Fruit fly (Drosophila melanogaster): ENCODE results near the gene CG33509.

The CG33509 gene

dm6 chr2L:21038723-21039122 lies 47.6 kb downstream of the CG33509 start (continued):
- TF ChIP-seq crc (GFP tag; optimal IDR thresholded peaks at IDR 0.05), result peak; percentile 51
- TF ChIP-seq CG14014 (GFP tag; IDR thresholded peaks at IDR 0.05), result peak; percentile 59; the same call in 1 of the 2 replicates
- no peak for TF ChIP-seq CG3838 (GFP tag; optimal IDR thresholded peaks at IDR 0.05)
- TF ChIP-seq CG11723 (GFP tag; optimal IDR thresholded peaks at IDR 0.05), result peak; percentile 9
- no peak for TF ChIP-seq tll (GFP tag; optimal IDR thresholded peaks at IDR 0.05)
- no peak for TF ChIP-seq bowl (GFP tag; IDR thresholded peaks at IDR 0.05)
- peak; percentile 28 for TF ChIP-seq CG33213 (GFP tag; optimal IDR thresholded peaks at IDR 0.05)
- TF ChIP-seq CG10462 (GFP tag; optimal IDR thresholded peaks at IDR 0.05), result peak; percentile 45
- TF ChIP-seq stwl (tag; optimal IDR thresholded peaks at IDR 0.05), result no peak
- TF ChIP-seq zen (tag; optimal IDR thresholded peaks at IDR 0.05), result peak; percentile 46
- TF ChIP-seq Jarid2 (GFP tag; optimal IDR thresholded peaks at IDR 0.05), result no peak
- TF ChIP-seq E2f1 (GFP tag; IDR thresholded peaks at IDR 0.05), result 0 out of 2 replicates have a peak, but pooled peaks have one; percentile 36
- no peak for TF ChIP-seq run (tag; optimal IDR thresholded peaks at IDR 0.05)
- TF ChIP-seq dysf (GFP tag; IDR thresholded peaks at IDR 0.05), result peak; percentile 76
- TF ChIP-seq CG13123 (GFP tag; optimal IDR thresholded peaks at IDR 0.05), result peak; percentile 21
- TF ChIP-seq kni (GFP tag; optimal IDR thresholded peaks at IDR 0.05), result no peak
- TF ChIP-seq Opbp (GFP tag; IDR thresholded peaks at IDR 0.05; ENCODE audit: partially characterized antibody), result no peak
- TF ChIP-seq Optix (GFP tag; IDR thresholded peaks at IDR 0.05), result 0 out of 3 replicates have a peak, but pooled peaks have one; percentile 29
- 0 out of 3 replicates have a peak, but pooled peaks have one; percentile 31 for TF ChIP-seq ase (GFP tag; IDR thresholded peaks at IDR 0.05)
- TF ChIP-seq CG4820 (GFP tag; optimal IDR thresholded peaks at IDR 0.05), result peak; percentile 36
- TF ChIP-seq D19A (tag; optimal IDR thresholded peaks at IDR 0.05), result peak; percentile 33
- TF ChIP-seq CG6813 (GFP tag; optimal IDR thresholded peaks at IDR 0.05), result peak; percentile 56
- TF ChIP-seq CG12659 (GFP tag; optimal IDR thresholded peaks at IDR 0.05), result peak; percentile 42
- TF ChIP-seq CG30431 (GFP tag; optimal IDR thresholded peaks at IDR 0.05), result peak; percentile 22
- no peak for TF ChIP-seq Sin3A (optimal IDR thresholded peaks at IDR 0.05)
- no peak; the same call in 1 of the 2 replicates for TF ChIP-seq Awh (GFP tag; IDR thresholded peaks at IDR 0.05)
- TF ChIP-seq chinmo (GFP tag; IDR thresholded peaks at IDR 0.05; ENCODE audit: partially characterized antibody), result no peak
- TF ChIP-seq CG7271 (tag; optimal IDR thresholded peaks at IDR 0.05), result peak; percentile 48
- no peak for TF ChIP-seq hb (GFP tag; IDR thresholded peaks at IDR 0.05; ENCODE audit: partially characterized antibody)
- peak; percentile 66; the same call in 1 of the 3 replicates for TF ChIP-seq so (GFP tag; IDR thresholded peaks at IDR 0.05)
- no peak for TF ChIP-seq btn (GFP tag; optimal IDR thresholded peaks at IDR 0.05)
- TF ChIP-seq ato (GFP tag; IDR thresholded peaks at IDR 0.05; ENCODE audit: partially characterized antibody), result no peak
- no peak for TF ChIP-seq tna (GFP tag; IDR thresholded peaks at IDR 0.05; ENCODE audit: partially characterized antibody)
- TF ChIP-seq CTCF (GFP tag; optimal IDR thresholded peaks at IDR 0.05), result no peak
- TF ChIP-seq kah (GFP tag; optimal IDR thresholded peaks at IDR 0.05), result no peak
- TF ChIP-seq CG14050 (GFP tag; IDR thresholded peaks at IDR 0.05), result peak; percentile 50; the same call in 2 of the 3 replicates
- TF ChIP-seq fd3F (GFP tag; optimal IDR thresholded peaks at IDR 0.05), result peak; percentile 42
- TF ChIP-seq CG12942 (GFP tag; optimal IDR thresholded peaks at IDR 0.05), result peak; percentile 22
- TF ChIP-seq CG4282 (GFP tag; optimal IDR thresholded peaks at IDR 0.05), result no peak
- TF ChIP-seq CG43689 (GFP tag; IDR thresholded peaks at IDR 0.05), result peak; percentile 66
- no peak for TF ChIP-seq CG6791 (GFP tag; IDR thresholded peaks at IDR 0.05; ENCODE audit: partially characterized antibody)
- peak; percentile 39 for TF ChIP-seq tup (GFP tag; optimal IDR thresholded peaks at IDR 0.05)
- no peak for TF ChIP-seq ac (GFP tag; optimal IDR thresholded peaks at IDR 0.05)
- peak; percentile 67 for TF ChIP-seq bcd (GFP tag; optimal IDR thresholded peaks at IDR 0.05)
- TF ChIP-seq CG1602 (GFP tag; optimal IDR thresholded peaks at IDR 0.05), result peak; percentile 49
- no peak for TF ChIP-seq insv (GFP tag; optimal IDR thresholded peaks at IDR 0.05)
- peak; percentile 34; the same call in 1 of the 2 replicates for TF ChIP-seq Adf1 (GFP tag; IDR thresholded peaks at IDR 0.05)
- TF ChIP-seq Doc3 (GFP tag; IDR thresholded peaks at IDR 0.05; ENCODE audit: partially characterized antibody), result no peak
- peak; percentile 49; the same call in 1 of the 2 replicates for TF ChIP-seq H2.0 (GFP tag; IDR thresholded peaks at IDR 0.05)
- TF ChIP-seq BtbVII (GFP tag; optimal IDR thresholded peaks at IDR 0.05), result peak; percentile 55
- TF ChIP-seq Vsx1 (GFP tag; optimal IDR thresholded peaks at IDR 0.05), result peak; percentile 20
